Worm (Caenorhabditis elegans) whole organism, L4 larva: Measurements from ENCODE around the gene C46F2.1.

ENCODE experiments used
- Y48G9A.11 ChIP-seq: fragments of 200-800 bp; sonication (Bioruptor generic); IDR thresholded peaks from 2 replicates; pipeline ENCODE4 v1.3.6; 2022; ENCODE audit warnings: missing genetic modification reagents, missing genetic modification characterization, missing compliant biosample characterization
- attf-4 ChIP-seq: sonication (generic microtip); optimal IDR thresholded peaks from 3 replicates; lab custom pipeline; 2017; ENCODE audit warnings: missing biosample characterization, missing genetic modification characterization
- lir-3 ChIP-seq: sonication (generic microtip); optimal IDR thresholded peaks from 2 replicates; lab custom pipeline; 2016; ENCODE audit warnings: mild to moderate bottlenecking, missing genetic modification characterization, missing compliant biosample characterization
- mxl-3 ChIP-seq: fragments of 200-800 bp; sonication (Bioruptor generic); optimal IDR thresholded peaks from 2 replicates; lab custom pipeline; 2018; ENCODE audit warnings: mild to moderate bottlenecking, missing genetic modification characterization, missing compliant biosample characterization
- pqm-1 ChIP-seq: sonication (generic microtip); optimal IDR thresholded peaks from 2 replicates; lab custom pipeline; 2017; ENCODE audit warnings: missing biosample characterization, missing genetic modification characterization
- spr-3 ChIP-seq: fragments of 200-800 bp; sonication (Bioruptor generic); optimal IDR thresholded peaks from 2 replicates; lab custom pipeline; 2018; ENCODE audit warnings: mild to moderate bottlenecking, missing genetic modification characterization, missing compliant biosample characterization

ce11 chrX:8129543-8129942 lies 51.7 kb downstream of the C46F2.1 start, which contains the start of gene frpr-1:
- TF ChIP-seq pqm-1 (tag; lab: Kevin White, UChicago) (no peak), lir-3 (no peak), Y48G9A.11 (GFP tag; lab: Robert Waterston, UW) (no peak), mxl-3 (no peak), attf-4 (tag; lab: Kevin White, UChicago) (no peak), spr-3 (GFP tag; lab: Kevin White, UChicago) (no peak)
